Fruit fly (Drosophila melanogaster): ENCODE data around the gene Jon99Cii.

dm6 chr3R:29905164-29905563 lies 19.3 kb downstream of the Jon99Cii start, which contains the start of gene CG15515:
- no peak for TF ChIP-seq ranshi (GFP tag; IDR thresholded peaks at IDR 0.05)
- no peak for TF ChIP-seq H2.0 (GFP tag; IDR thresholded peaks at IDR 0.05)
- no peak for TF ChIP-seq sna (GFP tag; IDR thresholded peaks at IDR 0.05; ENCODE audit: partially characterized antibody)
- TF ChIP-seq CG16779 (GFP tag; IDR thresholded peaks at IDR 0.05), result no peak
- TF ChIP-seq CG7786 (GFP tag; optimal IDR thresholded peaks at IDR 0.05), result no peak
- no peak for TF ChIP-seq gfzf (GFP tag; optimal IDR thresholded peaks at IDR 0.05)
- peak; percentile 25 for TF ChIP-seq sd (tag; optimal IDR thresholded peaks at IDR 0.05)
- no peak for TF ChIP-seq CG42726 (GFP tag; IDR thresholded peaks at IDR 0.05; ENCODE audit: partially characterized antibody)
- no peak for TF ChIP-seq zen2 (GFP tag; IDR thresholded peaks at IDR 0.05; ENCODE audit: partially characterized antibody)
- no peak for TF ChIP-seq gsb (GFP tag; IDR thresholded peaks at IDR 0.05)
- TF ChIP-seq CG6689 (GFP tag; IDR thresholded peaks at IDR 0.05), result no peak
- no peak for TF ChIP-seq HLH3B (GFP tag; IDR thresholded peaks at IDR 0.05)
- TF ChIP-seq twi (tag; optimal IDR thresholded peaks at IDR 0.05), result no peak
